Fruit fly (Drosophila melanogaster): ENCODE data around the gene Atg4b.

DNA sequence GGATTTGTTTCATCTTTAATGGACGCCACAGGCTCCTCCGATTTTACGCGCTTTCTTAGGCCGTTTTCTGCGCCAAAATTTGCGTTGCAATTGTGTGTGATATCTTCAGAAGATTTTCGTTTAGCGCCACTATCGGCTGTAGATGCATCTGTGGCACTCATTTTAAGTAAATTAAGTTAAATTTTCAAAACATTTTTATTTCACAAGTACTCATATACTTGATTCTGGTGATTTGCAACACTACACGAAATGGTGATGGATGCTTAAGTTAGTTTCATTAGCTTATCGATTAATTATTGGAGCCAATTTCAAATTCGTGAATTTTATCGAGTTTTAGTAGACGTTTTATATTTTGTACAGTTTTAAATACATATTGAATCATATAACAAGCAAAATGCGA lies 6.9 kb upstream of the Atg4b start, which contains the start of gene CG6171:
- TF ChIP-seq CG8478 (optimal IDR thresholded peaks at IDR 0.05) (no peak), CTCF (optimal IDR thresholded peaks at IDR 0.05) (no peak)
